Worm (Caenorhabditis elegans) whole organism, mixed stage, embryonic: ENCODE data around the gene prde-1.

ENCODE experiments used
- bed-3 ChIP-seq: fragments of 200-800 bp; sonication (Bioruptor generic); optimal IDR thresholded peaks from 3 replicates; lab custom pipeline; 2018; ENCODE audit warnings: mild to moderate bottlenecking, missing genetic modification characterization, moderate library complexity, missing compliant biosample characterization
- ceh-83 ChIP-seq: fragments of 200-800 bp; sonication (Bioruptor generic); optimal IDR thresholded peaks from 2 replicates; lab custom pipeline; 2018; ENCODE audit warnings: mild to moderate bottlenecking, missing genetic modification characterization, missing compliant biosample characterization
- ces-1 ChIP-seq: fragments of 150-350 bp; optimal IDR thresholded peaks from 2 replicates; lab custom pipeline; 2014; ENCODE audit warnings: missing biosample characterization, missing genetic modification reagents, missing genetic modification characterization
- elt-1 ChIP-seq: sonication (generic microtip); optimal IDR thresholded peaks from 2 replicates; lab custom pipeline; 2017; ENCODE audit warnings: missing genetic modification characterization, mild to moderate bottlenecking, missing compliant biosample characterization, antibody characterized with exemption, moderate library complexity, borderline replicate concordance; ENCODE audit not compliant: insufficient read depth
- elt-3 ChIP-seq: fragments of 150-350 bp; optimal IDR thresholded peaks from 2 replicates; lab custom pipeline; 2014; ENCODE audit warnings: missing biosample characterization, missing genetic modification characterization
- lsy-2 ChIP-seq: fragments of 150-350 bp; optimal IDR thresholded peaks from 2 replicates; lab custom pipeline; 2014; ENCODE audit warnings: missing biosample characterization, missing genetic modification characterization
- nhr-76 ChIP-seq: sonication (generic microtip); optimal IDR thresholded peaks from 2 replicates; lab custom pipeline; 2017; ENCODE audit warnings: missing biosample characterization, missing genetic modification characterization
- pha-4 ChIP-seq: fragments of 150-350 bp; optimal IDR thresholded peaks from 2 replicates; lab custom pipeline; 2018; ENCODE audit warnings: missing biosample characterization, missing genetic modification reagents, missing genetic modification characterization
- unc-62 ChIP-seq: fragments of 150-350 bp; optimal IDR thresholded peaks from 2 replicates; lab custom pipeline; 2014; ENCODE audit warnings: missing biosample characterization, missing genetic modification reagents, missing genetic modification characterization
- ztf-11 ChIP-seq: fragments of 150-350 bp; optimal IDR thresholded peaks from 2 replicates; lab custom pipeline; 2014; ENCODE audit warnings: missing biosample characterization, missing genetic modification characterization

DNA sequence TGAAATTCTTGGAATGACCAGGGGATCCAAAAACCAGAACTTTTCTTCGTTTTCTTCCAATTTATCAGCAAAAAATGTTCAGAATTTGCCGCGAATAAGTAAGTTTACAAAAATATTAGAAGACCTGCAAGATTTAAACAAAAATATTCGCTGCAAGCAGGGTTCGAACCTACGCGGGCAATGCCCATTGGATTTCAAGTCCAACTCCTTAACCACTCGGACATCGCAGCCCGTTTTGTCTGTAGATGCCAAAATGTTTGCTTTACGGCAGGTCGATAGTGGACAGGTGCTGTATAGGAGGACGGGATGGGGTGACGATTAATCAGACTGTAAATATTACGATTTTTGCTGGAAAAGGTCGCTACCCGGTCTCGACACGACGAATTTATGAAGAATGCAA is 9.7 kb downstream of the prde-1 start:
- TF ChIP-seq pha-4 (no peak), ces-1 (no peak), nhr-76 (tag; lab: Kevin White, UChicago) (no peak), ceh-83 (GFP tag; lab: Kevin White, UChicago) (no peak), elt-1 (no peak), ztf-11 (no peak), bed-3 (GFP tag; lab: Kevin White, UChicago) (no peak), elt-3 (no peak), unc-62 (GFP tag; lab: Kevin White, UChicago) (no peak), lsy-2 (tag; lab: Kevin White, UChicago) (no peak)
